Fruit fly (Drosophila melanogaster) whole organism, adult: ENCODE data around the gene CG42259.

ENCODE experiments used
- CG11617 ChIP-seq: fragments of 200-800 bp; sonication (Bioruptor generic); optimal IDR thresholded peaks from 2 replicates; lab custom pipeline; 2017; ENCODE audit warnings: mild to moderate bottlenecking, missing biosample characterization, missing genetic modification reagents, missing genetic modification characterization
- CG12768 ChIP-seq: fragments of 200-800 bp; sonication (Bioruptor generic); optimal IDR thresholded peaks from 2 replicates; lab custom pipeline; 2017; ENCODE audit warnings: missing biosample characterization, missing genetic modification characterization, mild to moderate bottlenecking, moderate library complexity, missing genetic modification reagents
- CG14711 ChIP-seq: fragments of 200-800 bp; sonication (Bioruptor generic); optimal IDR thresholded peaks from 2 replicates; lab custom pipeline; 2018; ENCODE audit warnings: missing biosample characterization, mild to moderate bottlenecking, missing genetic modification characterization, moderate library complexity
- CG1620 ChIP-seq: fragments of 200-800 bp; sonication (Bioruptor generic); optimal IDR thresholded peaks from 2 replicates; lab custom pipeline; 2016; ENCODE audit warnings: missing biosample characterization, missing genetic modification characterization
- CG33017 ChIP-seq: fragments of 200-800 bp; sonication (Bioruptor generic); optimal IDR thresholded peaks from 2 replicates; lab custom pipeline; 2018; ENCODE audit warnings: missing biosample characterization, mild to moderate bottlenecking, missing genetic modification characterization, moderate library complexity
- CG5204 ChIP-seq: fragments of 200-800 bp; sonication (Bioruptor generic); optimal IDR thresholded peaks from 2 replicates; lab custom pipeline; 2016; ENCODE audit warnings: missing biosample characterization, missing genetic modification characterization
- CG7045 ChIP-seq: fragments of 200-800 bp; sonication (Bioruptor generic); optimal IDR thresholded peaks from 2 replicates; lab custom pipeline; 2017; ENCODE audit warnings: missing biosample characterization, mild to moderate bottlenecking, missing genetic modification characterization
- CG7101 ChIP-seq: fragments of 200-800 bp; sonication (Bioruptor generic); optimal IDR thresholded peaks from 2 replicates; lab custom pipeline; 2018; ENCODE audit warnings: missing biosample characterization, mild to moderate bottlenecking, missing genetic modification characterization, moderate library complexity
- Clk ChIP-seq: fragments of 200-800 bp; sonication (Bioruptor generic); optimal IDR thresholded peaks from 2 replicates; lab custom pipeline; 2017; ENCODE audit warnings: missing biosample characterization, missing genetic modification characterization
- Crg-1 ChIP-seq: fragments of 200-800 bp; sonication (Bioruptor generic); optimal IDR thresholded peaks from 2 replicates; lab custom pipeline; 2016; ENCODE audit warnings: missing biosample characterization, missing genetic modification characterization
- Hr96 ChIP-seq: fragments of 200-800 bp; sonication (Bioruptor generic); optimal IDR thresholded peaks from 2 replicates; lab custom pipeline; 2016; ENCODE audit warnings: missing biosample characterization, missing genetic modification characterization
- Mnt ChIP-seq: fragments of 200-800 bp; sonication (Bioruptor generic); optimal IDR thresholded peaks from 2 replicates; lab custom pipeline; 2016; ENCODE audit warnings: missing biosample characterization, mild to moderate bottlenecking, missing genetic modification characterization
- bab1 ChIP-seq: fragments of 200-800 bp; sonication (Bioruptor generic); optimal IDR thresholded peaks from 3 replicates; lab custom pipeline; 2019; ENCODE audit warnings: missing biosample characterization, mild to moderate bottlenecking, missing genetic modification characterization, moderate library complexity
- cic ChIP-seq: fragments of 200-800 bp; sonication (Bioruptor generic); optimal IDR thresholded peaks from 2 replicates; lab custom pipeline; 2017; ENCODE audit warnings: missing biosample characterization, mild to moderate bottlenecking, missing genetic modification characterization, moderate library complexity
- cnc ChIP-seq, 2 experiments: fragments of >200 bp; optimal IDR thresholded peaks; 2 replicates each; lab custom pipeline; 2017
- kay ChIP-seq: fragments of 200-800 bp; sonication (Bioruptor generic); peaks from one replicate; lab custom pipeline; 2016; ENCODE audit warnings: missing biosample characterization, missing genetic modification characterization, borderline replicate concordance
- ovo ChIP-seq: fragments of 200-800 bp; sonication (Bioruptor generic); optimal IDR thresholded peaks from 2 replicates; lab custom pipeline; 2016; ENCODE audit warnings: missing biosample characterization, missing genetic modification characterization
- pad ChIP-seq: fragments of 200-800 bp; sonication (Bioruptor generic); optimal IDR thresholded peaks from 3 replicates; lab custom pipeline; 2017; ENCODE audit warnings: missing biosample characterization, missing genetic modification characterization, mild to moderate bottlenecking, moderate library complexity, missing genetic modification reagents
- tj ChIP-seq: fragments of 200-800 bp; sonication (Bioruptor generic); optimal IDR thresholded peaks from 3 replicates; lab custom pipeline; 2017; ENCODE audit warnings: missing biosample characterization, mild to moderate bottlenecking, missing genetic modification characterization, moderate library complexity
- toe ChIP-seq: fragments of 200-800 bp; sonication (Bioruptor generic); optimal IDR thresholded peaks from 2 replicates; lab custom pipeline; 2016; ENCODE audit warnings: missing biosample characterization, missing genetic modification characterization

The CG42259 gene

DNA sequence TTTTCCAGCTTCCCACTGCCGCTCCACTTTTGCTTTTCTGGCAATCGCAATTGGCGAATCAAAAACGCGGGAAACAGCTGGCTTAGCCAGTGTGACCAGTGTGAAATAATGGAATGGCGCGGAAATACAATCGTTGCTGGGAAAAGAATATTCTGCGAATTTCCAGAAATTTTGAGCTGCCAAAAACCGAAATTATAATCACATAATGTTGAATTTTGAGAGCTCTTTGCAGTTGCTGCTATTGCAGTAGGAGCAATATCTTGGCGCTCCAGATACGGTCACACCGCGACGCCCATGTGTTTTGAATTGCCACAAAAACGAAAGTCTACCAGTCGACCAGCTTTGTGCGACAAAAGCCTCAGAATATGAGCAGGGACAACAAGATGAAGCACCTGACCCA is 15.5 kb upstream of the CG42259 start, which contains the start of the genes Cdc45 and Rpp21:
Gene Cdc45 (minus strand): TSS at position 79 of the 400 bp plus-strand sequence.
Gene Rpp21 (plus strand): TSS at position 281 of the 400 bp plus-strand sequence.
- TF ChIP-seq CG11617 (GFP tag; lab: Kevin White, UChicago): no peak
- TF ChIP-seq CG12768 (GFP tag; lab: Kevin White, UChicago): no peak
- TF ChIP-seq tj (GFP tag; lab: Kevin White, UChicago): peak; percentile 36
- TF ChIP-seq CG1620: no peak
- no peak for TF ChIP-seq kay (GFP tag; lab: Kevin White, UChicago)
- TF ChIP-seq bab1: peak; percentile 35
- TF ChIP-seq CG14711 (tag; lab: Kevin White, UChicago): peak; percentile 21
- TF ChIP-seq Mnt (GFP tag; lab: Kevin White, UChicago): peak; percentile 59

DNA sequence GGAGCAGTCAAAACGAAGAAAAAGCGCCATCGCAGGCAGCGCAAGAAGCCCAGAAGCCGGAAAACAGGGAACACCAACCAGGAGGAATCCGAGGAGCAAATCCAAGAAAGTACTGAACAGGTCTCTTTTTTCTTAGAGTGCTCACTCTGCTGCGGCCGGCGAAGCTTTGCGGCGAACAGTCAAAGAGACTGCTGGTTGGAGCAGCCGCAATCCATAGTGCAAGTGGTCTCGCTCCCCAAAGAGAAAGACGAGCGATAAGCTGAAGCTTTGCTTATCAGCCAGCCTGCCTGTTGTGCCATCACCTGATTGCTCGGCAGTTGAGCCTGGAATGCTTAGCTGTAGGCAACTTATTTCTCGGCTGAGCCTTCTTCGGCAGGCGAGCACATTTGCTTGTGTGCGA is 14.8 kb upstream of the CG42259 start, which contains the start of gene CG14630:
Gene CG14630 (plus strand): TSS at position 301 of the 400 bp plus-strand sequence.
- no peak for TF ChIP-seq CG7045 (GFP tag; lab: Kevin White, UChicago)
- no peak for TF ChIP-seq ovo (GFP tag; lab: Kevin White, UChicago)
- peak; percentile 12 for TF ChIP-seq pad (GFP tag; lab: Kevin White, UChicago)
- no peak for TF ChIP-seq CG7101 (tag; lab: Kevin White, UChicago)
- TF ChIP-seq toe (GFP tag; lab: Kevin White, UChicago): no peak
- no peak for TF ChIP-seq Mnt (GFP tag; lab: Kevin White, UChicago)
- no peak for TF ChIP-seq cic
- no peak for TF ChIP-seq cnc (optimal IDR thresholded peaks at IDR 0.05; lab: Kevin White, UChicago)
- TF ChIP-seq CG12768 (GFP tag; lab: Kevin White, UChicago): peak; percentile 53
- peak; percentile 37 for TF ChIP-seq Hr96 (GFP tag; lab: Kevin White, UChicago)
- TF ChIP-seq CG5204 (GFP tag; lab: Kevin White, UChicago): no peak
- TF ChIP-seq CG1620: peak; percentile 13
- no peak for TF ChIP-seq CG14711 (tag; lab: Kevin White, UChicago)
- TF ChIP-seq Crg-1: no peak
- TF ChIP-seq kay (GFP tag; lab: Kevin White, UChicago): no peak
- TF ChIP-seq CG33017 (tag; lab: Kevin White, UChicago): no peak
- TF ChIP-seq Clk (GFP tag; lab: Kevin White, UChicago): no peak
- no peak for TF ChIP-seq bab1
- no peak for TF ChIP-seq tj (GFP tag; lab: Kevin White, UChicago)
- no peak for TF ChIP-seq CG11617 (GFP tag; lab: Kevin White, UChicago)

DNA sequence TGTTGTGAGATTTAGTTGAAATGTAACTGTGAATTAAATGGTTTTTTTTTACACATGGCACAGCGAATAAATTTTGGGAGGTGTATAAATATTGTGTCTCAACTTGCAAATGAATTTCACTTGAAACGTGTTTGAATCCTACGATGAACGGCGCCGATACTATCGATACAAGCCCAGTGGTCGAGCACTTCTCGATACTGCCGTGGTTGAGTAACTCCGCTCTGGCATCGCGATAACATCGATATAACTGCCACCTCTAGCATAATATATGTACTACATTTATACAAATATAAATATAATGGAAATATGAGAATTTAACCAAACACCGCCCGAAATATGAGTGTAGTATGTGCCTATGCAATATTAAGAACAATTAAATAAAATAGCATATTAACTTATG is 13.0 kb upstream of the CG42259 start:
- TF ChIP-seq cic: no peak
- no peak for TF ChIP-seq CG12768 (GFP tag; lab: Kevin White, UChicago)
- TF ChIP-seq Hr96 (GFP tag; lab: Kevin White, UChicago): peak; percentile 49
- TF ChIP-seq CG5204 (GFP tag; lab: Kevin White, UChicago): no peak
- peak; percentile 38 for TF ChIP-seq Crg-1
- peak; percentile 20 for TF ChIP-seq CG7101 (tag; lab: Kevin White, UChicago)
- TF ChIP-seq cnc (optimal IDR thresholded peaks at IDR 0.05; lab: Kevin White, UChicago): no peak
- TF ChIP-seq CG14711 (tag; lab: Kevin White, UChicago): no peak
- no peak for TF ChIP-seq tj (GFP tag; lab: Kevin White, UChicago)
- no peak for TF ChIP-seq CG7045 (GFP tag; lab: Kevin White, UChicago)
- no peak for TF ChIP-seq kay (GFP tag; lab: Kevin White, UChicago)
- TF ChIP-seq CG33017 (tag; lab: Kevin White, UChicago): no peak
- TF ChIP-seq CG1620: peak; percentile 63
- TF ChIP-seq CG11617 (GFP tag; lab: Kevin White, UChicago): no peak
- peak; percentile 43 for TF ChIP-seq ovo (GFP tag; lab: Kevin White, UChicago)
- peak; percentile 7 for TF ChIP-seq pad (GFP tag; lab: Kevin White, UChicago)
- TF ChIP-seq toe (GFP tag; lab: Kevin White, UChicago): peak; percentile 45
- TF ChIP-seq Mnt (GFP tag; lab: Kevin White, UChicago): peak; percentile 54
- TF ChIP-seq bab1: peak; percentile 78
- no peak for TF ChIP-seq Clk (GFP tag; lab: Kevin White, UChicago)

DNA sequence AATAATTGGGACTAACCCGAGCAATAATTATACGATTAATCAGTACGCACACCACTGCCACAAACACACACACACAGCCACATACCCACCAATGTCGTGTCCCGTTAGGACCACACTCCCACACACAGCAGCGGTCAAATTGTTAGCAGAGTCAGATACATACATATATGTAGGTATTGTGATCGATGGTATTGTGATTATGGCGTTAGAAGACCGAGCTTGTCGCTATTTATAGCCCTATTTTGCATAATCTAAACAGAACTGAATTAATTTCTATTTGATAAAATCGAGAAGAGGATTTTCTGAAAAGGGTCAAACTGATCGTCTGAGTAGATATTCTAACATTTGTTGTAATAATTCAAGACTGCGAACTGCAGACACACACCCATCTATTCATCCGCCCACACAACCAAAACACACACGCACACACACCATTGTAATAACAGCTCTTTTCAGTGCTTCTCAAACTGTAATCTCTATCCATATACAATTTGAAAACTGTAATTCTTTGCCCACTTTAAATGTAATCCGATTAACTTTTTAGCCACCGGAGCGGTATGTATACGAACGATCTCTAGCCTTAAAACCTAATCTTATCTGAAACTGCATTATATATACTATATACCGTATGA is 4.5 kb upstream of the CG42259 start:
- TF ChIP-seq CG5204 (GFP tag; lab: Kevin White, UChicago): no peak
- peak; percentile 83 for TF ChIP-seq ovo (GFP tag; lab: Kevin White, UChicago)
- TF ChIP-seq tj (GFP tag; lab: Kevin White, UChicago): no peak
- TF ChIP-seq CG12768 (GFP tag; lab: Kevin White, UChicago): no peak
- TF ChIP-seq CG7045 (GFP tag; lab: Kevin White, UChicago): no peak
- no peak for TF ChIP-seq bab1
- peak; percentile 21 for TF ChIP-seq CG7101 (tag; lab: Kevin White, UChicago)
- TF ChIP-seq CG11617 (GFP tag; lab: Kevin White, UChicago): no peak
- TF ChIP-seq Mnt (GFP tag; lab: Kevin White, UChicago): peak; percentile 15
- TF ChIP-seq pad (GFP tag; lab: Kevin White, UChicago): peak; percentile 32
- no peak for TF ChIP-seq cic
- no peak for TF ChIP-seq CG1620
- TF ChIP-seq CG33017 (tag; lab: Kevin White, UChicago): no peak
- no peak for TF ChIP-seq cnc (optimal IDR thresholded peaks at IDR 0.05; lab: Kevin White, UChicago)
- TF ChIP-seq CG14711 (tag; lab: Kevin White, UChicago): no peak
- no peak for TF ChIP-seq toe (GFP tag; lab: Kevin White, UChicago)
- TF ChIP-seq Hr96 (GFP tag; lab: Kevin White, UChicago): no peak
- TF ChIP-seq Crg-1: peak; percentile 35
- no peak for TF ChIP-seq Clk (GFP tag; lab: Kevin White, UChicago)
- no peak for TF ChIP-seq kay (GFP tag; lab: Kevin White, UChicago)

DNA sequence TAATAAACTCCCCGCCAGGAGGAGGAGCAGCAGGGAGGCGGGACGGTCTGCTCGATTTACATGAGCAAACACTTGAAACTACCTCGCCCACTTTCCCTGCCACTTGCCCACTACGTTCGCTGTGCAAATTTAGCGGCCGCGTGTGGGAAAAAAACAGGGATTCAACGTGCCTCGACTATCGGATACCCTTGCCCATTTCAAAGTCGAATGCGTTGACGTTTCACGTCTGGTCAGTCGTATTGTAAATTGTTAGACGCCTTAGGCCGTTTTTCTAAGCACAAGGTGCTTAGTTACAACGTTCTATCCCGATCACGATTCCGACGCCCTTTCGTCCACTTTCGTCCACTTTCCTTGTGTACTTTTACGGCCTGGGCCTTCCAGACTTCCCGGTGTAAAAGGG is 1.7 kb downstream of the CG42259 start:
- TF ChIP-seq CG33017 (tag; lab: Kevin White, UChicago) (no peak), cnc (optimal IDR thresholded peaks at IDR 0.05; lab: Kevin White, UChicago) (no peak), kay (GFP tag; lab: Kevin White, UChicago) (no peak), CG11617 (GFP tag; lab: Kevin White, UChicago) (no peak), Crg-1 (no peak), CG12768 (GFP tag; lab: Kevin White, UChicago) (no peak), cic (no peak), CG7101 (tag; lab: Kevin White, UChicago) (no peak), pad (GFP tag; lab: Kevin White, UChicago) (no peak), tj (GFP tag; lab: Kevin White, UChicago) (no peak)
